Worm (Caenorhabditis elegans) whole organism, L3 larva: ENCODE measurements around the gene F46B6.2.
A peak's percentile ranks its signal among the peaks of the same experiment; 100 is the strongest.

Experiments used
- R02D3.7 ChIP-seq: fragments of 150-350 bp; optimal IDR thresholded peaks from 2 replicates; lab custom pipeline; 2014; ENCODE audit warnings: missing biosample characterization, missing genetic modification characterization
- ama-1 ChIP-seq: fragments of 150-350 bp; optimal IDR thresholded peaks from 2 replicates; lab custom pipeline; 2018
- ceh-16 ChIP-seq: sonication (generic microtip); optimal IDR thresholded peaks from 2 replicates; lab custom pipeline; 2017; ENCODE audit warnings: missing biosample characterization, missing genetic modification characterization
- ceh-28 ChIP-seq: fragments of 150-350 bp; optimal IDR thresholded peaks from 2 replicates; lab custom pipeline; 2014; ENCODE audit warnings: missing biosample characterization, missing genetic modification reagents, missing genetic modification characterization
- ceh-82 ChIP-seq: fragments of 150-350 bp; optimal IDR thresholded peaks from 2 replicates; lab custom pipeline; 2014; ENCODE audit warnings: missing biosample characterization, missing genetic modification characterization
- ceh-9 ChIP-seq: sonication (generic microtip); optimal IDR thresholded peaks from 2 replicates; lab custom pipeline; 2018; ENCODE audit warnings: missing biosample characterization, missing genetic modification characterization
- egl-27 ChIP-seq: sonication (generic microtip); optimal IDR thresholded peaks from 4 replicates; lab custom pipeline; 2017; ENCODE audit warnings: missing biosample characterization, missing genetic modification reagents, missing genetic modification characterization
- egl-5 ChIP-seq: fragments of 150-350 bp; optimal IDR thresholded peaks from 2 replicates; lab custom pipeline; 2017; ENCODE audit warnings: missing biosample characterization, missing genetic modification reagents, missing genetic modification characterization, inconsistent platforms
- elt-2 ChIP-seq: sonication (generic microtip); optimal IDR thresholded peaks from 2 replicates; lab custom pipeline; 2016; ENCODE audit warnings: missing genetic modification reagents, mild to moderate bottlenecking, missing genetic modification characterization, missing compliant biosample characterization
- fkh-2 ChIP-seq: fragments of 150-350 bp; optimal IDR thresholded peaks from 2 replicates; lab custom pipeline; 2014; ENCODE audit warnings: missing biosample characterization, missing genetic modification reagents, missing genetic modification characterization
- fos-1 ChIP-seq: fragments of 150-350 bp; optimal IDR thresholded peaks from 2 replicates; lab custom pipeline; 2014; ENCODE audit warnings: missing biosample characterization, missing genetic modification characterization
- hmg-11 ChIP-seq: sonication (generic microtip); optimal IDR thresholded peaks from 2 replicates; lab custom pipeline; 2016; ENCODE audit warnings: missing genetic modification characterization, missing compliant biosample characterization
- jun-1 ChIP-seq: fragments of 150-350 bp; optimal IDR thresholded peaks from 2 replicates; lab custom pipeline; 2014; ENCODE audit warnings: missing biosample characterization, missing genetic modification reagents, missing genetic modification characterization
- lin-15B ChIP-seq: fragments of 150-350 bp; optimal IDR thresholded peaks from 2 replicates; lab custom pipeline; 2014; ENCODE audit warnings: missing biosample characterization, missing genetic modification characterization
- lsy-12 ChIP-seq: sonication (generic microtip); optimal IDR thresholded peaks from 2 replicates; lab custom pipeline; 2016; ENCODE audit warnings: mild to moderate bottlenecking, missing genetic modification characterization, missing compliant biosample characterization
- nfya-1 ChIP-seq: sonication (generic microtip); optimal IDR thresholded peaks from 2 replicates; lab custom pipeline; 2017; ENCODE audit warnings: missing genetic modification characterization, mild to moderate bottlenecking, missing compliant biosample characterization, antibody characterized with exemption, moderate library complexity; ENCODE audit not compliant: insufficient read depth
- nhr-23 ChIP-seq: fragments of 150-350 bp; optimal IDR thresholded peaks from 2 replicates; lab custom pipeline; 2014; ENCODE audit warnings: missing biosample characterization, missing genetic modification reagents, missing genetic modification characterization
- nhr-25 ChIP-seq: sonication (generic microtip); optimal IDR thresholded peaks from 2 replicates; lab custom pipeline; 2017; ENCODE audit warnings: missing biosample characterization, missing genetic modification characterization
- nhr-28 ChIP-seq: fragments of 150-350 bp; optimal IDR thresholded peaks from 2 replicates; lab custom pipeline; 2014; ENCODE audit warnings: missing biosample characterization, missing genetic modification characterization
- nhr-43 ChIP-seq: sonication (generic microtip); optimal IDR thresholded peaks from 2 replicates; lab custom pipeline; 2016; ENCODE audit warnings: mild to moderate bottlenecking, missing genetic modification characterization, missing compliant biosample characterization; ENCODE audit not compliant: poor library complexity, severe bottlenecking
- nhr-67 ChIP-seq: fragments of 150-350 bp; optimal IDR thresholded peaks from 2 replicates; lab custom pipeline; 2014; ENCODE audit warnings: missing biosample characterization, missing genetic modification characterization
- nhr-76 ChIP-seq: fragments of 150-350 bp; sonication (generic microtip); optimal IDR thresholded peaks from 5 replicates; lab custom pipeline; 2014; ENCODE audit warnings: missing biosample characterization, missing genetic modification characterization
- nhr-77 ChIP-seq: fragments of 150-350 bp; optimal IDR thresholded peaks from 2 replicates; lab custom pipeline; 2014; ENCODE audit warnings: missing biosample characterization, missing genetic modification characterization
- pqm-1 ChIP-seq: fragments of 150-350 bp; optimal IDR thresholded peaks from 2 replicates; lab custom pipeline; 2017; ENCODE audit warnings: missing biosample characterization, missing genetic modification characterization, inconsistent platforms
- sea-2 ChIP-seq: fragments of 150-350 bp; sonication (generic microtip); optimal IDR thresholded peaks from 4 replicates; lab custom pipeline; 2014; ENCODE audit warnings: missing biosample characterization, missing genetic modification reagents, missing genetic modification characterization
- skn-1 ChIP-seq: fragments of 150-350 bp; optimal IDR thresholded peaks from 2 replicates; lab custom pipeline; 2014; ENCODE audit warnings: missing biosample characterization, missing genetic modification characterization
- snpc-4 ChIP-seq: fragments of 150-350 bp; optimal IDR thresholded peaks from 2 replicates; lab custom pipeline; 2014; ENCODE audit warnings: missing biosample characterization, missing genetic modification characterization
- tbx-2 ChIP-seq: sonication (generic microtip); optimal IDR thresholded peaks from 2 replicates; lab custom pipeline; 2016; ENCODE audit warnings: mild to moderate bottlenecking, missing genetic modification characterization, missing compliant biosample characterization
- unc-62 ChIP-seq: fragments of 150-350 bp; sonication (generic microtip); optimal IDR thresholded peaks from 4 replicates; lab custom pipeline; 2014; ENCODE audit warnings: missing biosample characterization, missing genetic modification reagents, missing genetic modification characterization
- ztf-11 ChIP-seq: fragments of 150-350 bp; optimal IDR thresholded peaks from 2 replicates; lab custom pipeline; 2014; ENCODE audit warnings: missing biosample characterization, missing genetic modification characterization
- ztf-4 ChIP-seq: fragments of 150-350 bp; optimal IDR thresholded peaks from 2 replicates; lab custom pipeline; 2014; ENCODE audit warnings: missing biosample characterization, missing genetic modification characterization

F46B6.2 gene

ce11 chrV:9738077-9738705, 33.9 kb upstream of the F46B6.2 start:
- TF ChIP-seq elt-2 (tag; lab: Kevin White, UChicago) (peak; percentile 70), snpc-4 (tag; lab: Kevin White, UChicago) (no peak), sea-2 (GFP tag; lab: Kevin White, UChicago) (no peak), pqm-1 (tag; lab: Kevin White, UChicago) (peak; percentile 47), jun-1 (tag; lab: Kevin White, UChicago) (no peak), tbx-2 (tag; lab: Kevin White, UChicago) (no peak)

ce11 chrV:9739402-9739801, 32.7 kb upstream of the F46B6.2 start, which contains the start of gene marc-1:
Gene marc-1, plus strand, starts transcription at chrV:9739702.
- TF ChIP-seq nhr-77, result no peak
- no peak for TF ChIP-seq ceh-9 (tag; lab: Kevin White, UChicago)
- no peak for TF ChIP-seq nhr-28 (tag; lab: Kevin White, UChicago)
- TF ChIP-seq ztf-4 (tag; lab: Kevin White, UChicago), result no peak
- TF ChIP-seq nhr-67, result no peak
- TF ChIP-seq nhr-43 (tag; lab: Kevin White, UChicago), result no peak
- TF ChIP-seq snpc-4 (tag; lab: Kevin White, UChicago), result no peak
- TF ChIP-seq nhr-76 (tag; lab: Kevin White, UChicago), result no peak
- no peak for TF ChIP-seq nfya-1 (tag; lab: Kevin White, UChicago)
- TF ChIP-seq unc-62 (GFP tag; lab: Kevin White, UChicago), result no peak

- TF ChIP-seq nhr-25 (tag; lab: Kevin White, UChicago) (peak; percentile 85), ceh-28 (peak; percentile 57), fos-1 (tag; lab: Kevin White, UChicago) (no peak), lsy-12 (no peak), ama-1 (no peak), ztf-11 (tag; lab: Kevin White, UChicago) (no peak), jun-1 (tag; lab: Kevin White, UChicago) (no peak), nhr-23 (peak; percentile 65), egl-27 (tag; lab: Kevin White, UChicago) (peak; percentile 8)
These were observed 31.2 kb upstream of the F46B6.2 start, which contains the start of gene sta-2 for ce11 chrV:9740858-9741257. Gene sta-2, plus strand, starts transcription at chrV:9741206.

- no peak for TF ChIP-seq nhr-77
- no peak for TF ChIP-seq unc-62 (GFP tag; lab: Kevin White, UChicago)
- TF ChIP-seq tbx-2 (tag; lab: Kevin White, UChicago), result no peak
- TF ChIP-seq skn-1 (tag; lab: Kevin White, UChicago), result no peak
- TF ChIP-seq fkh-2 (tag; lab: Kevin White, UChicago), result no peak
- TF ChIP-seq nhr-23, result no peak
- no peak for TF ChIP-seq jun-1 (tag; lab: Kevin White, UChicago)
- no peak for TF ChIP-seq ceh-16 (tag; lab: Kevin White, UChicago)
- no peak for TF ChIP-seq ztf-4 (tag; lab: Kevin White, UChicago)
- no peak for TF ChIP-seq lsy-12
- no peak for TF ChIP-seq hmg-11 (tag; lab: Kevin White, UChicago)
- no peak for TF ChIP-seq ztf-11 (tag; lab: Kevin White, UChicago)
- no peak for TF ChIP-seq lin-15B (tag; lab: Kevin White, UChicago)
- TF ChIP-seq R02D3.7 (tag; lab: Kevin White, UChicago), result no peak
- TF ChIP-seq elt-2 (tag; lab: Kevin White, UChicago), result no peak
These were observed 27.2 kb upstream of the F46B6.2 start, which contains the start of gene F58E6.13 for ce11 chrV:9744934-9745333. Gene F58E6.13, plus strand, starts transcription at chrV:9745234.

- TF ChIP-seq skn-1 (tag; lab: Kevin White, UChicago) (no peak), ceh-82 (no peak), ztf-11 (tag; lab: Kevin White, UChicago) (no peak), egl-5 (tag; lab: Kevin White, UChicago) (no peak), nhr-67 (no peak), nfya-1 (tag; lab: Kevin White, UChicago) (no peak), tbx-2 (tag; lab: Kevin White, UChicago) (no peak), R02D3.7 (tag; lab: Kevin White, UChicago) (no peak), ztf-4 (tag; lab: Kevin White, UChicago) (no peak)
These were observed 21.8 kb upstream of the F46B6.2 start, which contains the start of gene F58E6.4 for ce11 chrV:9750308-9750707. Gene F58E6.4, minus strand, starts transcription at chrV:9750408.
